Worm (Caenorhabditis elegans) whole organism, L3 larva: ENCODE data around the gene pen-2.

Experiments used
- R02D3.7 ChIP-seq: fragments of 150-350 bp; optimal IDR thresholded peaks from 2 replicates; lab custom pipeline; 2014; ENCODE audit warnings: missing biosample characterization, missing genetic modification characterization
- ZK546.5 ChIP-seq: sonication (generic microtip); optimal IDR thresholded peaks from 2 replicates; lab custom pipeline; 2017; ENCODE audit warnings: missing biosample characterization, missing genetic modification characterization
- aly-2 ChIP-seq: fragments of 150-350 bp; optimal IDR thresholded peaks from 2 replicates; lab custom pipeline; 2014; ENCODE audit warnings: missing biosample characterization, missing genetic modification characterization
- ama-1 ChIP-seq: fragments of 150-350 bp; optimal IDR thresholded peaks from 2 replicates; lab custom pipeline; 2018
- ceh-16 ChIP-seq: sonication (generic microtip); optimal IDR thresholded peaks from 2 replicates; lab custom pipeline; 2017; ENCODE audit warnings: missing biosample characterization, missing genetic modification characterization
- ceh-28 ChIP-seq: fragments of 150-350 bp; optimal IDR thresholded peaks from 2 replicates; lab custom pipeline; 2014; ENCODE audit warnings: missing biosample characterization, missing genetic modification reagents, missing genetic modification characterization
- ceh-82 ChIP-seq: fragments of 150-350 bp; optimal IDR thresholded peaks from 2 replicates; lab custom pipeline; 2014; ENCODE audit warnings: missing biosample characterization, missing genetic modification characterization
- ceh-9 ChIP-seq: sonication (generic microtip); optimal IDR thresholded peaks from 2 replicates; lab custom pipeline; 2018; ENCODE audit warnings: missing biosample characterization, missing genetic modification characterization
- daf-12 ChIP-seq: fragments of 150-350 bp; optimal IDR thresholded peaks from 2 replicates; lab custom pipeline; 2014; ENCODE audit warnings: missing biosample characterization, missing genetic modification reagents, missing genetic modification characterization
- egl-27 ChIP-seq: sonication (generic microtip); optimal IDR thresholded peaks from 4 replicates; lab custom pipeline; 2017; ENCODE audit warnings: missing biosample characterization, missing genetic modification reagents, missing genetic modification characterization
- egl-5 ChIP-seq: fragments of 150-350 bp; optimal IDR thresholded peaks from 2 replicates; lab custom pipeline; 2017; ENCODE audit warnings: missing biosample characterization, missing genetic modification reagents, missing genetic modification characterization, inconsistent platforms
- elt-1 ChIP-seq: fragments of 150-350 bp; optimal IDR thresholded peaks from 2 replicates; lab custom pipeline; 2014; ENCODE audit warnings: missing biosample characterization, missing genetic modification characterization
- elt-2 ChIP-seq: sonication (generic microtip); optimal IDR thresholded peaks from 2 replicates; lab custom pipeline; 2016; ENCODE audit warnings: missing genetic modification reagents, mild to moderate bottlenecking, missing genetic modification characterization, missing compliant biosample characterization
- elt-3 ChIP-seq, 3 experiments: fragments of 150-350 bp in 1 of 3; sonication (generic microtip) in 2 of 3; optimal IDR thresholded peaks; 2 replicates in 2 of 3; 4 replicates in 1 of 3; lab custom pipeline; 2014 to 2017; ENCODE audit warnings: missing biosample characterization in 3 of 3, missing genetic modification characterization in 3 of 3
- eor-1 ChIP-seq, 2 experiments: fragments of 150-350 bp; optimal IDR thresholded peaks; 2 replicates each; lab custom pipeline; 2014 to 2018; ENCODE audit warnings: missing biosample characterization in 2 of 2, missing genetic modification characterization in 2 of 2
- fkh-10 ChIP-seq: sonication (generic microtip); optimal IDR thresholded peaks from 2 replicates; lab custom pipeline; 2017; ENCODE audit warnings: missing biosample characterization, missing genetic modification reagents, missing genetic modification characterization
- fkh-2 ChIP-seq: fragments of 150-350 bp; optimal IDR thresholded peaks from 2 replicates; lab custom pipeline; 2014; ENCODE audit warnings: missing biosample characterization, missing genetic modification reagents, missing genetic modification characterization
- fos-1 ChIP-seq: fragments of 150-350 bp; optimal IDR thresholded peaks from 2 replicates; lab custom pipeline; 2014; ENCODE audit warnings: missing biosample characterization, missing genetic modification characterization
- hmg-11 ChIP-seq: sonication (generic microtip); optimal IDR thresholded peaks from 2 replicates; lab custom pipeline; 2016; ENCODE audit warnings: missing genetic modification characterization, missing compliant biosample characterization
- jun-1 ChIP-seq: fragments of 150-350 bp; optimal IDR thresholded peaks from 2 replicates; lab custom pipeline; 2014; ENCODE audit warnings: missing biosample characterization, missing genetic modification reagents, missing genetic modification characterization
- lin-15B ChIP-seq: fragments of 150-350 bp; optimal IDR thresholded peaks from 2 replicates; lab custom pipeline; 2014; ENCODE audit warnings: missing biosample characterization, missing genetic modification characterization
- lin-39 ChIP-seq: fragments of 150-350 bp; optimal IDR thresholded peaks from 2 replicates; lab custom pipeline; 2018; ENCODE audit warnings: missing biosample characterization, missing genetic modification reagents, missing genetic modification characterization
- lsy-12 ChIP-seq: sonication (generic microtip); optimal IDR thresholded peaks from 2 replicates; lab custom pipeline; 2016; ENCODE audit warnings: mild to moderate bottlenecking, missing genetic modification characterization, missing compliant biosample characterization
- mml-1 ChIP-seq: fragments of 150-350 bp; sonication (generic microtip); optimal IDR thresholded peaks from 3 replicates; lab custom pipeline; 2014; ENCODE audit warnings: missing biosample characterization, missing genetic modification characterization
- nfya-1 ChIP-seq: sonication (generic microtip); optimal IDR thresholded peaks from 2 replicates; lab custom pipeline; 2017; ENCODE audit warnings: missing genetic modification characterization, mild to moderate bottlenecking, missing compliant biosample characterization, antibody characterized with exemption, moderate library complexity; ENCODE audit not compliant: insufficient read depth
- nhr-11 ChIP-seq: fragments of 150-350 bp; optimal IDR thresholded peaks from 2 replicates; lab custom pipeline; 2014; ENCODE audit warnings: missing biosample characterization, missing genetic modification characterization
- nhr-12 ChIP-seq: fragments of 150-350 bp; optimal IDR thresholded peaks from 2 replicates; lab custom pipeline; 2014; ENCODE audit warnings: missing biosample characterization, missing genetic modification characterization
- nhr-23 ChIP-seq: fragments of 150-350 bp; optimal IDR thresholded peaks from 2 replicates; lab custom pipeline; 2014; ENCODE audit warnings: missing biosample characterization, missing genetic modification reagents, missing genetic modification characterization
- nhr-237 ChIP-seq: fragments of 150-350 bp; optimal IDR thresholded peaks from 2 replicates; lab custom pipeline; 2014; ENCODE audit warnings: missing biosample characterization, missing genetic modification characterization
- nhr-25 ChIP-seq: sonication (generic microtip); optimal IDR thresholded peaks from 2 replicates; lab custom pipeline; 2017; ENCODE audit warnings: missing biosample characterization, missing genetic modification characterization
- nhr-28 ChIP-seq: fragments of 150-350 bp; optimal IDR thresholded peaks from 2 replicates; lab custom pipeline; 2014; ENCODE audit warnings: missing biosample characterization, missing genetic modification characterization
- nhr-67 ChIP-seq: fragments of 150-350 bp; optimal IDR thresholded peaks from 2 replicates; lab custom pipeline; 2014; ENCODE audit warnings: missing biosample characterization, missing genetic modification characterization
- nhr-76 ChIP-seq: fragments of 150-350 bp; sonication (generic microtip); optimal IDR thresholded peaks from 5 replicates; lab custom pipeline; 2014; ENCODE audit warnings: missing biosample characterization, missing genetic modification characterization
- nhr-77 ChIP-seq: fragments of 150-350 bp; optimal IDR thresholded peaks from 2 replicates; lab custom pipeline; 2014; ENCODE audit warnings: missing biosample characterization, missing genetic modification characterization
- pha-4 ChIP-seq: fragments of 150-350 bp; optimal IDR thresholded peaks from 2 replicates; lab custom pipeline; 2014; ENCODE audit warnings: missing biosample characterization, missing genetic modification reagents, missing genetic modification characterization
- pqm-1 ChIP-seq: fragments of 150-350 bp; optimal IDR thresholded peaks from 2 replicates; lab custom pipeline; 2017; ENCODE audit warnings: missing biosample characterization, missing genetic modification characterization, inconsistent platforms
- sea-2 ChIP-seq: fragments of 150-350 bp; sonication (generic microtip); optimal IDR thresholded peaks from 4 replicates; lab custom pipeline; 2014; ENCODE audit warnings: missing biosample characterization, missing genetic modification reagents, missing genetic modification characterization
- skn-1 ChIP-seq: fragments of 150-350 bp; optimal IDR thresholded peaks from 2 replicates; lab custom pipeline; 2014; ENCODE audit warnings: missing biosample characterization, missing genetic modification characterization
- snpc-4 ChIP-seq: fragments of 150-350 bp; optimal IDR thresholded peaks from 2 replicates; lab custom pipeline; 2014; ENCODE audit warnings: missing biosample characterization, missing genetic modification characterization
- tbx-2 ChIP-seq: sonication (generic microtip); optimal IDR thresholded peaks from 2 replicates; lab custom pipeline; 2016; ENCODE audit warnings: mild to moderate bottlenecking, missing genetic modification characterization, missing compliant biosample characterization
- unc-62 ChIP-seq: fragments of 150-350 bp; sonication (generic microtip); optimal IDR thresholded peaks from 4 replicates; lab custom pipeline; 2014; ENCODE audit warnings: missing biosample characterization, missing genetic modification reagents, missing genetic modification characterization
- zag-1 ChIP-seq: fragments of 150-350 bp; optimal IDR thresholded peaks from 2 replicates; lab custom pipeline; 2014; ENCODE audit warnings: missing biosample characterization, missing genetic modification characterization
- ztf-11 ChIP-seq: fragments of 150-350 bp; optimal IDR thresholded peaks from 2 replicates; lab custom pipeline; 2014; ENCODE audit warnings: missing biosample characterization, missing genetic modification characterization
- ztf-4 ChIP-seq: fragments of 150-350 bp; optimal IDR thresholded peaks from 2 replicates; lab custom pipeline; 2014; ENCODE audit warnings: missing biosample characterization, missing genetic modification characterization

Gene pen-2

ce11 chrIII:11361394-11361793 lies 18.3 kb downstream of the pen-2 start:
- TF ChIP-seq nhr-237 (tag; lab: Kevin White, UChicago): no peak
- TF ChIP-seq egl-27: no peak
- no peak for TF ChIP-seq ceh-16
- TF ChIP-seq nhr-11 (tag; lab: Kevin White, UChicago): no peak
- TF ChIP-seq lin-39 (tag; lab: Kevin White, UChicago): no peak
- no peak for TF ChIP-seq tbx-2 (tag; lab: Kevin White, UChicago)
- no peak for TF ChIP-seq nhr-23
- no peak for TF ChIP-seq elt-2 (tag; lab: Kevin White, UChicago)
- no peak for TF ChIP-seq nhr-77 (tag; lab: Kevin White, UChicago)
- no peak for TF ChIP-seq pqm-1
- no peak for TF ChIP-seq fkh-10 (GFP tag; lab: Kevin White, UChicago)
- no peak for TF ChIP-seq fkh-2 (tag; lab: Kevin White, UChicago)
- no peak for TF ChIP-seq unc-62
- no peak for TF ChIP-seq jun-1
- no peak for TF ChIP-seq hmg-11 (tag; lab: Kevin White, UChicago)
- no peak for TF ChIP-seq sea-2 (GFP tag; lab: Kevin White, UChicago)
- no peak for TF ChIP-seq mml-1 (tag; lab: Kevin White, UChicago)

DNA sequence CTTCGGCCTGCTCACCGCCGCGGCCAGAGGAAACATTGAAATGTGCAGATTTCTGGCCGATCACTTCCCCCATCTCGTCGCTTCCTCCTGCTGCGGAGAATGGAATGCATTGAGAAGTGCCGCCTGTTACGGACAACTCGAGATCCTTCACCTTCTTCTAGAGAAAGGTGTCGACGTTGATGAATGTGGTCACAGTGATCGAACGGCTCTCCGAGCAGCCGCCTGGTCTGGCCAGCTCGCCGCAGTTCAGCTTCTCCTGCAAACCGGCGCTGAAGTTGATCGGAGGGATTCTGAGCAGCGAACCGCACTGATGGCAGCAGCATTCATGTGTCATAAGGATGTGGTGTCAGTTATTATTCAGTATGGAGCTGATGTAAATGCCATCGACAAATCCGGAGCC lies 19.8 kb downstream of the pen-2 start:
- TF ChIP-seq elt-1 (tag; lab: Kevin White, UChicago) (no peak), hmg-11 (tag; lab: Kevin White, UChicago) (no peak), skn-1 (tag; lab: Kevin White, UChicago) (no peak), elt-3 (tag; optimal IDR thresholded peaks at IDR 0.05; lab: Kevin White, UChicago) (no peak), nhr-237 (tag; lab: Kevin White, UChicago) (no peak), elt-2 (tag; lab: Kevin White, UChicago) (no peak), daf-12 (no peak), nhr-76 (tag; lab: Kevin White, UChicago) (no peak), nhr-25 (no peak), sea-2 (GFP tag; lab: Kevin White, UChicago) (no peak), ztf-11 (tag; lab: Kevin White, UChicago) (no peak), nhr-11 (tag; lab: Kevin White, UChicago) (no peak)

ce11 chrIII:11366467-11366866 lies 23.3 kb downstream of the pen-2 start, which contains the start of gene T28D6.3:
Gene T28D6.3, plus strand, starts transcription at chrIII:11366767.
- peak; percentile 30 for TF ChIP-seq nhr-23
- TF ChIP-seq zag-1 (tag; lab: Kevin White, UChicago): no peak

ce11 chrIII:11371236-11371635 lies 28.1 kb downstream of the pen-2 start:
- TF ChIP-seq nhr-28 (tag; lab: Kevin White, UChicago) (no peak), ceh-28 (tag; lab: Kevin White, UChicago) (no peak), fkh-10 (GFP tag; lab: Kevin White, UChicago) (no peak), egl-5 (tag; lab: Kevin White, UChicago) (no peak), egl-27 (no peak), pqm-1 (no peak), nhr-67 (no peak), hmg-11 (tag; lab: Kevin White, UChicago) (peak; percentile 48), tbx-2 (tag; lab: Kevin White, UChicago) (peak; percentile 2), lin-39 (tag; lab: Kevin White, UChicago) (peak; percentile 61), fkh-2 (tag; lab: Kevin White, UChicago) (no peak), ceh-82 (tag; lab: Kevin White, UChicago) (no peak), nfya-1 (tag; lab: Kevin White, UChicago) (peak; percentile 65), elt-3 (tag; optimal IDR thresholded peaks at IDR 0.05; lab: Kevin White, UChicago) (no peak), ZK546.5 (no peak), R02D3.7 (no peak), elt-2 (tag; lab: Kevin White, UChicago) (peak; percentile 42), snpc-4 (peak; percentile 52), ceh-9 (tag; lab: Kevin White, UChicago) (no peak), nhr-23 (no peak), nhr-11 (tag; lab: Kevin White, UChicago) (no peak), aly-2 (tag; lab: Kevin White, UChicago) (no peak), nhr-25 (no peak), eor-1 (tag; optimal IDR thresholded peaks at IDR 0.05; lab: Kevin White, UChicago) (no peak), jun-1 (no peak), lin-15B (peak; percentile 30), nhr-12 (no peak), nhr-237 (tag; lab: Kevin White, UChicago) (no peak), zag-1 (tag; lab: Kevin White, UChicago) (no peak), ama-1 (lab: Kevin White, UChicago) (no peak), skn-1 (tag; lab: Kevin White, UChicago) (peak; percentile 67), unc-62 (no peak), daf-12 (no peak), lsy-12 (tag; lab: Kevin White, UChicago) (peak; percentile 69), pha-4 (tag; lab: Kevin White, UChicago) (peak; percentile 37), fos-1 (no peak), sea-2 (GFP tag; lab: Kevin White, UChicago) (no peak), mml-1 (tag; lab: Kevin White, UChicago) (no peak), ztf-4 (tag; lab: Kevin White, UChicago) (no peak), elt-1 (tag; lab: Kevin White, UChicago) (no peak), nhr-76 (tag; lab: Kevin White, UChicago) (no peak)
